Fruit fly (Drosophila melanogaster): ENCODE results near the gene fy.

The fy gene

DNA sequence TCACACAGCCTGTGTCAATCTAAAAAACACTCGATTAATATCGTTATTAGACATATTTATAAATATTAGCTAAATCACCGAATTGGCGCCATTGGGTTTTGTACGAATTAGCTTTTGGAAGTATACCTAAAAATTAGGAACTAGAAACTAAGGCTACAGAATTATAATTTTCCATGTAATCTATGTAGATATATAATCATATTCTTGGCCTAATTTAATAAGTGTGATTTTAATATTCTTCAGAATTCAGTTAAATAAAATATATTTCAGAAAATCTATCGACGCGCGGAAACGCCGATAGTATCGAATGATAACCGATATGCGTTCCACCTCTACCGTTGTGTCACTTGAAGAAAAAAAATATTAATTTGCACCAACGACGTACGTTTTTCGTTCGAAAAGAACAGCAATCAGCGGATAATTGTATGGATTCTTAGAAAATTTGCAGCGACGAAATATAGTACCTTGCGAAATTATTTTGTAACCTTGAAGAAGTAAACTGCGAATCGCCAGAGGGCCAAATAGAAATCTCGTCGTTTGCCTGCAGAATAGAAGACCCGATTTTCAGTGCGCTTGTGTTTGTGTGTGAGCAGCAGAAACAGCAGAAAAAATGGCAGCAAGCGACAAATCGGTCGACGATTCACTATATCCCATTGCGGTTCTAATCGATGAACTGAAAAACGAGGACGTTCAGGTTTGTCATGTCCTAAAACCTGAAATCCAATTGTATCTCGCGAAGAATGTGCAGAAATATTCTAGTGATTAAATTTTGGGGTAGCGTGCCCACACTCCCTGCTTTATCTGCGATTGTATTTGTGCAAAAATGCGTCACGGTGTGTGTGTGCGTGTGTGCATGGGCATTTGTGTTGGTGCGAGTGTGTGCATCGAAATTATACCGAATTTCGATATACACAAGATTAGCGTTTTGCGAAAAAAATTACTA, 37.1 kb downstream of the fy start, which contains the start of gene Pp2A-29B (continued):
- TF ChIP-seq CoRest (tag; optimal IDR thresholded peaks at IDR 0.05) (peak; percentile 66), schlank (tag; optimal IDR thresholded peaks at IDR 0.05) (no peak), sens (GFP tag) (peak; percentile 37), CG8388 (GFP tag; optimal IDR thresholded peaks at IDR 0.05) (no peak), chn (GFP tag; optimal IDR thresholded peaks at IDR 0.05) (no peak), E2f1 (GFP tag; IDR thresholded peaks at IDR 0.05) (0 out of 2 replicates have a peak, but pooled peaks have one; percentile 23), CG12769 (tag; optimal IDR thresholded peaks at IDR 0.05) (no peak), CG15696 (tag; optimal IDR thresholded peaks at IDR 0.05) (peak; percentile 35), CG11398 (GFP tag; optimal IDR thresholded peaks at IDR 0.05) (no peak), CG13424 (tag; optimal IDR thresholded peaks at IDR 0.05) (no peak), Hand (GFP tag; optimal IDR thresholded peaks at IDR 0.05) (peak; percentile 34), CG16863 (GFP tag; optimal IDR thresholded peaks at IDR 0.05) (no peak), ind (GFP tag; optimal IDR thresholded peaks at IDR 0.05) (no peak), CG4282 (GFP tag; optimal IDR thresholded peaks at IDR 0.05) (no peak), wek (GFP tag; optimal IDR thresholded peaks at IDR 0.05) (no peak), Xrp1 (GFP tag; IDR thresholded peaks at IDR 0.05) (no peak), da (GFP tag; optimal IDR thresholded peaks at IDR 0.05) (no peak), psq (GFP tag; optimal IDR thresholded peaks at IDR 0.05) (no peak), CG3281 (GFP tag; optimal IDR thresholded peaks at IDR 0.05) (no peak), CG31365 (tag; optimal IDR thresholded peaks at IDR 0.05) (no peak), CG7556 (GFP tag; optimal IDR thresholded peaks at IDR 0.05) (no peak), Antp (GFP tag; optimal IDR thresholded peaks at IDR 0.05) (no peak), C15 (GFP tag; IDR thresholded peaks at IDR 0.05) (no peak), z (GFP tag; IDR thresholded peaks at IDR 0.05) (no peak), wdn (GFP tag; IDR thresholded peaks at IDR 0.05) (no peak), CG4360 (GFP tag; IDR thresholded peaks at IDR 0.05) (no peak), bigmax (GFP tag; optimal IDR thresholded peaks at IDR 0.05) (no peak), CG12104 (GFP tag; optimal IDR thresholded peaks at IDR 0.05) (no peak), corto (GFP tag; optimal IDR thresholded peaks at IDR 0.05) (no peak), oc (tag; optimal IDR thresholded peaks at IDR 0.05) (no peak), CG10959 (GFP tag; IDR thresholded peaks at IDR 0.05) (no peak), ftz-f1 (GFP tag; optimal IDR thresholded peaks at IDR 0.05) (no peak), CG15479 (GFP tag; optimal IDR thresholded peaks at IDR 0.05) (peak; percentile 37), vnd (GFP tag; IDR thresholded peaks at IDR 0.05; ENCODE audit: partially characterized antibody) (peak; percentile 100), nerfin-1 (tag; optimal IDR thresholded peaks at IDR 0.05) (peak; percentile 100), Lpt (GFP tag; optimal IDR thresholded peaks at IDR 0.05) (no peak), CG10979 (tag; optimal IDR thresholded peaks at IDR 0.05) (no peak), H2.0 (GFP tag; IDR thresholded peaks at IDR 0.05) (no peak), Deaf1 (tag; optimal IDR thresholded peaks at IDR 0.05) (peak; percentile 7), NfI (GFP tag; optimal IDR thresholded peaks at IDR 0.05) (peak; percentile 15), CG9797 (GFP tag; optimal IDR thresholded peaks at IDR 0.05) (peak; percentile 55), MBD-R2 (GFP tag; IDR thresholded peaks at IDR 0.05) (0 out of 2 replicates have a peak, but pooled peaks have one; percentile 7), CG6813 (GFP tag; optimal IDR thresholded peaks at IDR 0.05) (no peak), Bdp1 (GFP tag; optimal IDR thresholded peaks at IDR 0.05) (no peak), CG17385 (GFP tag; optimal IDR thresholded peaks at IDR 0.05) (peak; percentile 6), CrebB (tag; optimal IDR thresholded peaks at IDR 0.05) (no peak), prd (optimal IDR thresholded peaks at IDR 0.05) (no peak), prd (GFP tag; IDR thresholded peaks at IDR 0.05) (peak; percentile 24; the same call in 1 of the 3 replicates), CG18476 (GFP tag; optimal IDR thresholded peaks at IDR 0.05) (peak; percentile 15)
